Worm (Caenorhabditis elegans): Measurements from ENCODE around the gene dpy-26.
A peak's percentile ranks its signal among the peaks of the same experiment; 100 is the strongest.

DNA sequence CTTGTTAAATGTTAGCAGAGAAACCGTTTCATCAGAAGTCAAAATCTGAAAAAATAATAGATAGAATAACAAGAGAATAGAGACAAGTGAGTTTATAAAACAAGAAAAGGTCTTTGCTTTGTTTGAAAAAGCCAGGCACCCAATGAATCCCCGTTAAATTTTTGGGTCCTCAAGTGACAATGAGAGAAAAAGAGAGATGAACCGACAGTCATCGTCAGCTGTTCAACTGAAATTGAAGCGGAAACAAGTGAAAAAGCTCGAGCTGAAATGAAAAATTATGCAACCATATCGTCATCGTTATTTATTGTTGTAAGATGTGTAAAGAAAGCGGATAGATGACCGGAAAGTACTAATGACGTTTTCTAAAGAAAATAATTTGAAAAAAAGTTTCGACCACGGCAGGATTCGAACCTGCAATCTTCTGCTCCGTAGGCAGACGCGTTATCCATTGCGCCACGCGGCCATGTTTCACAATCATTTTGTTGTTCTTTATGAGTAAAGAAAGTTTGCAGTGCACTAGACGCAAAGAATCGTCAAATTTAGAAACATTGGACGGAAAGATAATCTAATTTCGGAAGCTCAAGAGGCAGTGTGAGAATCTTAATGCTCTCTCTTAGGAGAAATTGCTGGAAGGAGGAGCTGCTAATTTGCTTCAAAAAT lies 33.5 kb downstream of the dpy-26 start, which contains the start of gene F08G5.3:
- TF ChIP-seq madf-2 (tag; optimal IDR thresholded peaks at IDR 0.05) (no peak), pha-4 (tag; optimal IDR thresholded peaks at IDR 0.05) (no peak), dmd-4 (tag; optimal IDR thresholded peaks at IDR 0.05; ENCODE audit: borderline replicate concordance) (no peak), gmeb-2 (tag; optimal IDR thresholded peaks at IDR 0.05) (no peak), elt-2 (tag; optimal IDR thresholded peaks at IDR 0.05) (peak; percentile 58), ama-1 (optimal IDR thresholded peaks at IDR 0.05) (no peak), ceh-22 (tag; optimal IDR thresholded peaks at IDR 0.05) (no peak), ref-2 (tag; optimal IDR thresholded peaks at IDR 0.05) (no peak), sox-2 (GFP tag; IDR thresholded peaks at IDR 0.05) (no peak), rnt-1 (tag; optimal IDR thresholded peaks at IDR 0.05) (no peak), hlh-15 (tag; optimal IDR thresholded peaks at IDR 0.05) (no peak)
